In the genomic region with DNA sequence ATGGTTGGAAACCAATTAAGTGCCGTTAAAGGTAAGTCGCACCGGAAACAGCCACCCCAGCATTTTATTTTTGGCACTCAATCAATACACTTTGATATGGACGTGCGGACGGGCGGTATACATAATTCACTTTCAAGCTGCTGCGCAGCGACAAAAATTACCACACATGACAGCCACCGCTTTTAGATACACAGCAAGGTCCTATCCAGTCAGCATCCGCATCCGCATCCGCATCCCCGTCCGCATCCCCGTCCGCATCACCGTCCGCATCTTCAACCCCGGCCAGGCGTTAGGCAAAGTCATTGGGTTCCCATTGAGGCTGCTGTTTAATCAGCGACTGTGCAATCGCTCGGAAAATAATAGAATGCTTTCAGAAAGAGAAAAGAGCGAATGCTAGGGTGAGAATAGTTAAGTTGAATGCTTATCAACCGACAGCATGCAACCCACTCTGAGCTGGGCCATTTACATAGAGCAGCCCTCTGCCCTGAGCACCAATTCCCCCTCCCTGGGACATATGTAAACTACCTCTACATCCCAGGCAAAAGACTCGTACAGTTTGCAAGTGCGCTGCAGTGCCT, we compare ENCODE assay signal across 2 fruit fly cellular contexts.
TF ChIP-seq lines count a peak whose summit lies in the region.

No protein-coding gene starts in this region.

- TF ChIP-seq CTCF in whole organism, embryonic (GFP tag; optimal IDR thresholded peaks at IDR 0.05; lab: Kevin White, UChicago): no peak

TF ChIP-seq in whole organism, adult, 20 proteins besides CTCF, POLR2A, EP300 and RAD21:
- TF ChIP-seq CG1620 (GFP tag; optimal IDR thresholded peaks at IDR 0.05; lab: Kevin White, UChicago) (no peak), cic (GFP tag; optimal IDR thresholded peaks at IDR 0.05; lab: Kevin White, UChicago) (peak; percentile 35), bab1 (GFP tag; optimal IDR thresholded peaks at IDR 0.05; lab: Kevin White, UChicago) (no peak), CG33017 (tag; optimal IDR thresholded peaks at IDR 0.05; lab: Kevin White, UChicago) (no peak), Clk (GFP tag; optimal IDR thresholded peaks at IDR 0.05; lab: Kevin White, UChicago) (no peak), CG12768 (GFP tag; optimal IDR thresholded peaks at IDR 0.05; lab: Kevin White, UChicago) (no peak), CG11617 (GFP tag; optimal IDR thresholded peaks at IDR 0.05; lab: Kevin White, UChicago) (no peak)

TF ChIP-seq in whole organism, embryonic, 481 proteins besides CTCF, POLR2A, EP300 and RAD21:
- TF ChIP-seq slbo (GFP tag; IDR thresholded peaks at IDR 0.05; lab: Robert Waterston, UW) (no peak), gsb-n (tag; optimal IDR thresholded peaks at IDR 0.05; lab: Kevin White, UChicago) (no peak), CG13775 (GFP tag; optimal IDR thresholded peaks at IDR 0.05; lab: Kevin White, UChicago) (peak; percentile 96), bbx (GFP tag; IDR thresholded peaks at IDR 0.05; lab: Robert Waterston, UW; ENCODE audit: partially characterized antibody) (no peak), CG4328 (GFP tag; optimal IDR thresholded peaks at IDR 0.05; lab: Kevin White, UChicago) (no peak), Ada2b (GFP tag; IDR thresholded peaks at IDR 0.05; lab: Robert Waterston, UW) (no peak), ase (GFP tag; IDR thresholded peaks at IDR 0.05; lab: Robert Waterston, UW) (no peak), CG2199 (GFP tag; IDR thresholded peaks at IDR 0.05; lab: Robert Waterston, UW) (peak; percentile 70; the same call in 2 of the 3 replicates), Lhr (GFP tag; optimal IDR thresholded peaks at IDR 0.05; lab: Kevin White, UChicago) (no peak), lov (optimal IDR thresholded peaks at IDR 0.05; lab: Kevin White, UChicago) (no peak), lov (GFP tag; IDR thresholded peaks at IDR 0.05; lab: Robert Waterston, UW) (0 out of 3 replicates have a peak, but pooled peaks have one; percentile 50), kay (GFP tag; optimal IDR thresholded peaks at IDR 0.05; lab: Kevin White, UChicago) (no peak), scrt (GFP tag; optimal IDR thresholded peaks at IDR 0.05; lab: Kevin White, UChicago) (no peak), H2.0 (GFP tag; IDR thresholded peaks at IDR 0.05; lab: Robert Waterston, UW) (no peak), Ets65A (GFP tag; lab: Kevin White, UChicago) (peak; percentile 16), CG1832 (GFP tag; optimal IDR thresholded peaks at IDR 0.05; lab: Kevin White, UChicago) (no peak), kah (GFP tag; optimal IDR thresholded peaks at IDR 0.05; lab: Kevin White, UChicago) (no peak), HLHmδ (GFP tag; optimal IDR thresholded peaks at IDR 0.05; lab: Kevin White, UChicago) (no peak), Taf1 (GFP tag; IDR thresholded peaks at IDR 0.05; lab: Robert Waterston, UW) (no peak), Hsf (GFP tag; optimal IDR thresholded peaks at IDR 0.05; lab: Kevin White, UChicago) (no peak), tna (GFP tag; IDR thresholded peaks at IDR 0.05; lab: Robert Waterston, UW; ENCODE audit: partially characterized antibody) (no peak), CG9437 (GFP tag; optimal IDR thresholded peaks at IDR 0.05; lab: Kevin White, UChicago) (no peak), Fer3 (tag; optimal IDR thresholded peaks at IDR 0.05; lab: Kevin White, UChicago) (no peak), CG6254 (GFP tag; optimal IDR thresholded peaks at IDR 0.05; lab: Kevin White, UChicago) (no peak), Mes4 (GFP tag; optimal IDR thresholded peaks at IDR 0.05; lab: Kevin White, UChicago) (no peak), ham (GFP tag; IDR thresholded peaks at IDR 0.05; lab: Robert Waterston, UW) (no peak), vnd (GFP tag; IDR thresholded peaks at IDR 0.05; lab: Robert Waterston, UW; ENCODE audit: partially characterized antibody) (no peak), CG8944 (GFP tag; optimal IDR thresholded peaks at IDR 0.05; lab: Kevin White, UChicago) (no peak), Hr39 (optimal IDR thresholded peaks at IDR 0.05; lab: Kevin White, UChicago) (no peak), dan (GFP tag; IDR thresholded peaks at IDR 0.05; lab: Robert Waterston, UW) (no peak), CG9932 (GFP tag; IDR thresholded peaks at IDR 0.05; lab: Robert Waterston, UW) (no peak), pros (GFP tag; optimal IDR thresholded peaks at IDR 0.05; lab: Kevin White, UChicago) (peak; percentile 84), CG3726 (GFP tag; IDR thresholded peaks at IDR 0.05; lab: Robert Waterston, UW) (no peak), CG6683 (GFP tag; optimal IDR thresholded peaks at IDR 0.05; lab: Kevin White, UChicago) (no peak), nerfin-1 (tag; optimal IDR thresholded peaks at IDR 0.05; lab: Kevin White, UChicago) (peak; percentile 51), amos (GFP tag; IDR thresholded peaks at IDR 0.05; lab: Robert Waterston, UW; ENCODE audit: partially characterized antibody) (no peak), Ptx1 (GFP tag; IDR thresholded peaks at IDR 0.05; lab: Robert Waterston, UW) (no peak), crol (GFP tag; IDR thresholded peaks at IDR 0.05; lab: Robert Waterston, UW) (peak; percentile 26; the same call in 1 of the 2 replicates), CG12299 (tag; optimal IDR thresholded peaks at IDR 0.05; lab: Kevin White, UChicago) (no peak), lmd (GFP tag; IDR thresholded peaks at IDR 0.05; lab: Robert Waterston, UW) (no peak), unpg (GFP tag; optimal IDR thresholded peaks at IDR 0.05; lab: Kevin White, UChicago) (no peak), Bgb (GFP tag; IDR thresholded peaks at IDR 0.05; lab: Robert Waterston, UW; ENCODE audit: partially characterized antibody) (no peak), ci (GFP tag; IDR thresholded peaks at IDR 0.05; lab: Robert Waterston, UW) (0 out of 3 replicates have a peak, but pooled peaks have one; percentile 24), B-H2 (GFP tag; optimal IDR thresholded peaks at IDR 0.05; lab: Kevin White, UChicago) (no peak), Med (GFP tag; lab: Kevin White, UChicago) (peak; percentile 54), hb (GFP tag; IDR thresholded peaks at IDR 0.05; lab: Robert Waterston, UW; ENCODE audit: partially characterized antibody) (no peak), Doc3 (GFP tag; IDR thresholded peaks at IDR 0.05; lab: Robert Waterston, UW; ENCODE audit: partially characterized antibody) (no peak), vvl (GFP tag; IDR thresholded peaks at IDR 0.05; lab: Robert Waterston, UW) (0 out of 2 replicates have a peak, but pooled peaks have one; percentile 26), abd-A (tag; optimal IDR thresholded peaks at IDR 0.05; lab: Kevin White, UChicago) (peak; percentile 20), CG18476 (GFP tag; optimal IDR thresholded peaks at IDR 0.05; lab: Kevin White, UChicago) (no peak), Oli (tag; optimal IDR thresholded peaks at IDR 0.05; lab: Kevin White, UChicago) (no peak), Hey (tag; optimal IDR thresholded peaks at IDR 0.05; lab: Kevin White, UChicago) (peak; percentile 28), onecut (GFP tag; IDR thresholded peaks at IDR 0.05; lab: Robert Waterston, UW) (peak; percentile 10; the same call in 1 of the 2 replicates)
